Worm (Caenorhabditis elegans) whole organism, L4 larva: ENCODE data around the gene C39E9.12.

Source experiments
- F44E2.7 ChIP-seq: fragments of 200-800 bp; sonication (Bioruptor generic); IDR thresholded peaks from 2 replicates; pipeline ENCODE4 v2.1.2; 2022; ENCODE audit warnings: missing genetic modification characterization, missing compliant biosample characterization
- T20F7.1 ChIP-seq: fragments of 200-800 bp; sonication (Bioruptor generic); optimal IDR thresholded peaks from 2 replicates; lab custom pipeline; 2018; ENCODE audit warnings: mild to moderate bottlenecking, missing genetic modification characterization, missing compliant biosample characterization
- Y75B8A.6 ChIP-seq: fragments of 200-800 bp; sonication (Bioruptor generic); IDR thresholded peaks from 2 replicates; pipeline ENCODE4 v1.3.6; 2022; ENCODE audit warnings: missing genetic modification reagents, missing genetic modification characterization, missing compliant biosample characterization
- ZK546.5 ChIP-seq, 2 experiments: sonication (generic microtip); optimal IDR thresholded peaks; 2 replicates each; lab custom pipeline; 2017; ENCODE audit warnings: missing biosample characterization in 2 of 2, missing genetic modification characterization in 2 of 2
- aha-1 ChIP-seq: fragments of 150-350 bp; peaks from one replicate; lab custom pipeline; 2014; ENCODE audit warnings: missing biosample characterization, missing genetic modification characterization
- arid-1 ChIP-seq: fragments of 200-800 bp; sonication (Bioruptor generic); conservative IDR thresholded peaks from 2 replicates; pipeline ENCODE4 v1.3.6; 2022; ENCODE audit warnings: missing genetic modification reagents, missing genetic modification characterization, missing compliant biosample characterization
- ceh-44 ChIP-seq: fragments of 200-800 bp; sonication (Bioruptor generic); IDR thresholded peaks from 2 replicates; pipeline ENCODE4 v1.3.6; 2022; ENCODE audit warnings: missing genetic modification reagents, missing genetic modification characterization, missing compliant biosample characterization
- cey-2 ChIP-seq: sonication (generic microtip); optimal IDR thresholded peaks from 3 replicates; lab custom pipeline; 2017; ENCODE audit warnings: missing genetic modification characterization, mild to moderate bottlenecking, missing compliant biosample characterization, antibody characterized with exemption, borderline replicate concordance; ENCODE audit not compliant: insufficient read depth
- daf-19 ChIP-seq: fragments of 200-800 bp; sonication (Bioruptor generic); conservative IDR thresholded peaks from 2 replicates; pipeline ENCODE4 v1.3.6; 2022; ENCODE audit warnings: missing genetic modification characterization, missing compliant biosample characterization
- dmd-6 ChIP-seq: fragments of 200-800 bp; sonication (Bioruptor generic); IDR thresholded peaks from 2 replicates; pipeline ENCODE4 v1.3.6; 2022; ENCODE audit warnings: missing genetic modification reagents, missing genetic modification characterization, missing compliant biosample characterization
- fkh-10 ChIP-seq: fragments of 150-350 bp; optimal IDR thresholded peaks from 2 replicates; lab custom pipeline; 2014; ENCODE audit warnings: missing biosample characterization, missing genetic modification reagents, missing genetic modification characterization
- fos-1 ChIP-seq: fragments of 150-350 bp; optimal IDR thresholded peaks from 2 replicates; lab custom pipeline; 2014; ENCODE audit warnings: missing biosample characterization, missing genetic modification characterization
- gei-8 ChIP-seq: fragments of 200-800 bp; sonication (Bioruptor generic); optimal IDR thresholded peaks from 2 replicates; lab custom pipeline; 2018; ENCODE audit warnings: mild to moderate bottlenecking, missing genetic modification characterization, missing compliant biosample characterization
- hlh-11 ChIP-seq: fragments of 200-800 bp; sonication (Bioruptor generic); optimal IDR thresholded peaks from 2 replicates; lab custom pipeline; 2018; ENCODE audit warnings: mild to moderate bottlenecking, missing genetic modification characterization, missing compliant biosample characterization
- hlh-30 ChIP-seq: sonication (generic microtip); optimal IDR thresholded peaks from 2 replicates; lab custom pipeline; 2017; ENCODE audit warnings: antibody characterized with exemption, mild to moderate bottlenecking, missing genetic modification characterization, missing compliant biosample characterization; ENCODE audit not compliant: insufficient read depth
- lim-7 ChIP-seq: fragments of 200-800 bp; sonication (Bioruptor generic); IDR thresholded peaks from 2 replicates; pipeline ENCODE4 v1.3.6; 2022; ENCODE audit warnings: missing genetic modification characterization, missing compliant biosample characterization
- lin-29 ChIP-seq: fragments of 200-800 bp; sonication (Bioruptor generic); IDR thresholded peaks from 2 replicates; pipeline ENCODE4 v1.3.6; 2022; ENCODE audit warnings: missing genetic modification reagents, missing genetic modification characterization, missing compliant biosample characterization
- lir-3 ChIP-seq: sonication (generic microtip); optimal IDR thresholded peaks from 2 replicates; lab custom pipeline; 2016; ENCODE audit warnings: mild to moderate bottlenecking, missing genetic modification characterization, missing compliant biosample characterization
- mdl-1 ChIP-seq, 2 experiments: fragments of 150-350 bp in 1 of 2; sonication (generic microtip) in 1 of 2; optimal IDR thresholded peaks; 2 replicates each; lab custom pipeline; 2014 to 2017; ENCODE audit warnings: missing biosample characterization in 2 of 2, missing genetic modification characterization in 2 of 2
- mxl-3 ChIP-seq: fragments of 200-800 bp; sonication (Bioruptor generic); optimal IDR thresholded peaks from 2 replicates; lab custom pipeline; 2018; ENCODE audit warnings: mild to moderate bottlenecking, missing genetic modification characterization, missing compliant biosample characterization
- nhr-111 ChIP-seq: fragments of 200-800 bp; sonication (Bioruptor generic); optimal IDR thresholded peaks from 2 replicates; lab custom pipeline; 2018; ENCODE audit warnings: mild to moderate bottlenecking, missing genetic modification characterization, missing compliant biosample characterization
- nhr-237 ChIP-seq: sonication (generic microtip); optimal IDR thresholded peaks from 2 replicates; lab custom pipeline; 2017; ENCODE audit warnings: missing biosample characterization, missing genetic modification characterization
- nhr-25 ChIP-seq: sonication (generic microtip); optimal IDR thresholded peaks from 2 replicates; lab custom pipeline; 2017; ENCODE audit warnings: missing genetic modification characterization, mild to moderate bottlenecking, missing compliant biosample characterization, antibody characterized with exemption, moderate library complexity, borderline replicate concordance; ENCODE audit not compliant: insufficient read depth
- nhr-28 ChIP-seq: fragments of 150-350 bp; optimal IDR thresholded peaks from 2 replicates; lab custom pipeline; 2014; ENCODE audit warnings: missing biosample characterization, missing genetic modification characterization
- nhr-48 ChIP-seq: sonication (generic microtip); optimal IDR thresholded peaks from 2 replicates; lab custom pipeline; 2016; ENCODE audit warnings: mild to moderate bottlenecking, missing genetic modification characterization, missing compliant biosample characterization
- nhr-6 ChIP-seq: fragments of 150-350 bp; optimal IDR thresholded peaks from 2 replicates; lab custom pipeline; 2014; ENCODE audit warnings: missing biosample characterization, missing genetic modification characterization
- nhr-77 ChIP-seq: fragments of 150-350 bp; optimal IDR thresholded peaks from 2 replicates; lab custom pipeline; 2014; ENCODE audit warnings: missing biosample characterization, missing genetic modification characterization
- sdz-12 ChIP-seq: fragments of 200-800 bp; sonication (Bioruptor generic); optimal IDR thresholded peaks from 2 replicates; lab custom pipeline; 2018; ENCODE audit warnings: mild to moderate bottlenecking, missing genetic modification characterization, missing compliant biosample characterization
- set-16 ChIP-seq: fragments of 200-800 bp; sonication (Bioruptor generic); IDR thresholded peaks from 2 replicates; pipeline ENCODE4 v1.3.6; 2022; ENCODE audit warnings: missing genetic modification reagents, missing genetic modification characterization, missing compliant biosample characterization
- skn-1 ChIP-seq: fragments of 150-350 bp; optimal IDR thresholded peaks from 2 replicates; lab custom pipeline; 2014; ENCODE audit warnings: missing biosample characterization, missing genetic modification characterization
- spr-3 ChIP-seq: fragments of 200-800 bp; sonication (Bioruptor generic); optimal IDR thresholded peaks from 2 replicates; lab custom pipeline; 2018; ENCODE audit warnings: mild to moderate bottlenecking, missing genetic modification characterization, missing compliant biosample characterization
- unc-62 ChIP-seq, 3 experiments: fragments of 150-350 bp in 1 of 3; sonication (generic microtip); optimal IDR thresholded peaks in 2 of 3; peaks in 1 of 3; 1 replicate in 1 of 3; 2 replicates in 2 of 3; lab custom pipeline; 2014 to 2017; ENCODE audit warnings: missing biosample characterization in 3 of 3, missing genetic modification characterization in 3 of 3, missing genetic modification reagents in 3 of 3, missing genotype in 1 of 3
- zag-1 ChIP-seq: fragments of 150-350 bp; optimal IDR thresholded peaks from 2 replicates; lab custom pipeline; 2014; ENCODE audit warnings: missing biosample characterization, missing genetic modification characterization
- zip-11 ChIP-seq: fragments of 200-800 bp; sonication (Bioruptor generic); IDR thresholded peaks from 2 replicates; pipeline ENCODE4 v1.3.6; 2022; ENCODE audit warnings: missing genetic modification characterization, missing compliant biosample characterization
- ztf-11 ChIP-seq: fragments of 150-350 bp; optimal IDR thresholded peaks from 2 replicates; lab custom pipeline; 2014; ENCODE audit warnings: missing biosample characterization, missing genetic modification characterization

C39E9.12 gene

DNA sequence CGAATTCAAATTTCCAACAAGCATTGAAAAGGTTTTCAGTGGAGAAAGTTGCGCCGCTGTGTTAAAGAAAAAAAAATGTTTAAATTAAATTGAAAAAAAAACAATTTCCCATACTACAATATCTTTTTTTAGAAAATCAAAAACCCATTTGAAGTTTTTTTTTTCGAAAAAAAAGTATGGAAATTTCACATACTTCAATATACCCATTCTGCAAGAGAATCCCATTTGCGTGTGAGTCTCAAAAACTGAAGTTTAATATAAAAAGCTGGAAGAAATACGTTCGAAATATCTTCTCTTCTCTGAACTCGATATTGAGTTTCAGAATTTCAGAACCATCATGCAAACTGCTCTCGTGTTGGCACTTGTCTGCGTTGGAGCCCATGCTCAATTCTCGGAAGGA is 23.7 kb upstream of the C39E9.12 start, which contains the start of gene scl-7:
scl-7 (plus strand) TSS at position 301 of the 400 bp plus-strand sequence.
- TF ChIP-seq zip-11 (GFP tag; lab: Robert Waterston, UW) (no peak), lir-3 (tag; lab: Kevin White, UChicago) (no peak), lin-29 (no peak)

DNA sequence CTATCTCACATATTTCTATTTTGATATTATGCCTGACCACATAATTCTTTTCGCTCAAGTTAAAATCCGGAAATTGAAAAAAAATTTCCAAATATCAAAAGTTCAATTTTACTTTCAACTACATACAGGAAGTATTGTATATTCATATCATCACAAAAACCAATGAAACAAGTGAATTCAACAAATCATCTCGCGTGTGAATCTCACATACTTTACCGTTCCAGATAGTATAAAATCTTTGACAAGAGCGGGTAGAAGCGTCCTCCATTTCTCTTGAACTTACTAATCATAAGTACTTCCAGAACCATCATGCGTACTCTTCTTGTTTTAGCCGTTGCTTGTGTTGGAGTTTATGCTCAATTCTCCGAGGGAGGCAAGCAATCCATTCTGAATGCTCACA is 22.4 kb upstream of the C39E9.12 start, which contains the start of gene scl-8:
scl-8 (plus strand) TSS at position 301 of the 400 bp plus-strand sequence.
- TF ChIP-seq T20F7.1 (GFP tag; lab: Kevin White, UChicago) (no peak), aha-1 (tag; lab: Kevin White, UChicago) (peak; percentile 36)

DNA sequence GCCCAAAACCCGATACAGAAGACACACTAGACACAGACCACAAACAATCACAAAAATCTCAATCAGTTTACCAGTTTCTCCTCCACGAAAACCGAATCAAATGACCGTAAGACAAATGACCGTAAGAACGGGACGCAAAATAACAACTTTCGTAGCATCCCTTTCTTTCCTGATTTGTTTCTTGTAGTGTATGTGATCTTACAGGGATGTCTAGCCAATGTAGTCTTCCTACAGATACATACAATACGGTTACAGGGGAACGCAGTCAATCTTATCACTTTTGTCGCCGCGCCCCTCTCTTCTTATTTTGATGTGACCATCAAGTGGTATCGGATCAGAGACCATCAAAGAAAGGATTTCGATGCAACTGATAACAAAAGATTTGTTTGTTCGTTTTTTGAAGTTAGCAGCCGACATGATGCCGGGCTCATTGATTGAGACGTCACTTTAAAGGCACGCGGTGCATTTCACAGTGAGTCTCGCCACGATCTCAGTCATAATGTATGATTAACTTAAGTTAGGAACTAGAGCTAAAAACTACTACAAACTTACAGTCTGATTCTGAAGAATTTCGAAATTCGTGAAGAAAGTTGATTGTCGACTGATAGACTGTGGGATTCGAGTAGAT is 18.1 kb upstream of the C39E9.12 start:
- TF ChIP-seq dmd-6 (GFP tag; lab: Robert Waterston, UW) (0 out of 2 replicates have a peak, but pooled peaks have one; percentile 9), sdz-12 (GFP tag; lab: Kevin White, UChicago) (no peak), Y75B8A.6 (GFP tag; lab: Robert Waterston, UW) (no peak), nhr-237 (tag; lab: Kevin White, UChicago) (no peak), mdl-1 (tag; optimal IDR thresholded peaks at IDR 0.05; lab: Kevin White, UChicago) (peak in 1 of 2 experiments; percentile 47), nhr-77 (tag; lab: Kevin White, UChicago) (peak; percentile 62), mxl-3 (GFP tag; lab: Kevin White, UChicago) (peak; percentile 9), nhr-28 (tag; lab: Kevin White, UChicago) (peak; percentile 100), unc-62 (GFP tag; optimal IDR thresholded peaks at IDR 0.05 in 1 of 2; lab: Kevin White, UChicago) (peak in 1 of 2 experiments; percentile 80), unc-62 (tag; optimal IDR thresholded peaks at IDR 0.05; lab: Kevin White, UChicago) (no peak), hlh-30 (tag; lab: Kevin White, UChicago) (peak; percentile 25), hlh-11 (peak; percentile 58)
- TF ChIP-seq, all 104 proteins: peak for 8

DNA sequence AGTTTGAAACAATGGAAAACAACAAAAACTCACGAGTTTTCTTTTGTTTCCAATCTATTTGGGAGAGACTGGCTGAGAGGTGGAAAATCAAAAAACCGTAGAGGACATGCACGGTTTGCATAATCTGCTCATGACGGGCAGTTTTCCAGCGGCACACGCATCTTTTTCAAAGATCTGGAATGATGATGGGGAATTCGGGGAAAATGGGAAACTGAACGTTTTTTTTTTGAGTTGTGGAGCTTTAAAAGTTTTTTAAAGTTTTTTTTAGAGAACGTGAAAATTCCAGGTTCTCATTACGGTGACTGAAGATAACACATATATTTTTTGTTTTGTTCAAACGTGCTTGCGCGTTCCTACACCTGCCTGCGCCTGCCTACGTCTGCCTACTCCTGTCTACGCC is 17.2 kb upstream of the C39E9.12 start, which contains the start of gene C39E9.7:
C39E9.7 (minus strand) TSS at position 101 of the 400 bp plus-strand sequence.
- TF ChIP-seq set-16 (GFP tag; lab: Robert Waterston, UW) (no peak), nhr-111 (no peak), ZK546.5 (tag; optimal IDR thresholded peaks at IDR 0.05; lab: Kevin White, UChicago) (no peak), zag-1 (tag; lab: Kevin White, UChicago) (no peak), F44E2.7 (GFP tag; lab: Robert Waterston, UW) (no peak), lim-7 (no peak), lin-29 (no peak), skn-1 (tag; lab: Kevin White, UChicago) (no peak), gei-8 (GFP tag; lab: Kevin White, UChicago) (no peak), nhr-6 (tag; lab: Kevin White, UChicago) (no peak), daf-19 (GFP tag; lab: Robert Waterston, UW) (no peak)

DNA sequence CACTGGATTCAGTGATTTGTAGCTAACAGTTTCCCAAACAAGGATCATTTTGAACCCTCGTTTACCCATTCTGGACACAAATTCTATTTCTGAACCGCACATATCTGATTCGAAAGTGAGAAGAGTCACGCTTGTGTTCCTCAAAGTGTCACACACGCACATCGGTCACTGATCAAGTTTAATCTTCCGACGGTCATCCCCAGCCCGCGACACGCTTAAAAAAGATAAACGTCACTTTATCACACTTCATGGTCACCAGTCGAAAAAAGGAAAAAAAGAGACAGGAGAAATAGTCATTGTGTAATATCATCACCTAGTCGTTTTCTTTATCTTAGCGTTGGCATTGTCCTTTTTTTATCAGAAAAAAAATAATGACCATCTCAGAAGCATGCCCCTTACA is 16.1 kb upstream of the C39E9.12 start:
- TF ChIP-seq nhr-25 (tag; lab: Kevin White, UChicago) (peak; percentile 52), T20F7.1 (GFP tag; lab: Kevin White, UChicago) (no peak), nhr-48 (peak; percentile 79), set-16 (GFP tag; lab: Robert Waterston, UW) (no peak), arid-1 (GFP tag; lab: Robert Waterston, UW) (no peak), mxl-3 (GFP tag; lab: Kevin White, UChicago) (peak; percentile 70), dmd-6 (GFP tag; lab: Robert Waterston, UW) (peak; percentile 45), ztf-11 (no peak), hlh-11 (peak; percentile 83), spr-3 (GFP tag; lab: Kevin White, UChicago) (no peak), aha-1 (tag; lab: Kevin White, UChicago) (peak; percentile 87), ceh-44 (GFP tag; lab: Robert Waterston, UW) (no peak), cey-2 (tag; lab: Kevin White, UChicago) (peak; percentile 28), nhr-77 (tag; lab: Kevin White, UChicago) (peak; percentile 26), mdl-1 (tag; optimal IDR thresholded peaks at IDR 0.05; lab: Kevin White, UChicago) (peak; percentile 36 to 73), fkh-10 (no peak), fos-1 (tag; lab: Kevin White, UChicago) (no peak), hlh-30 (tag; lab: Kevin White, UChicago) (peak; percentile 83), nhr-28 (tag; lab: Kevin White, UChicago) (peak; percentile 96), unc-62 (GFP tag; optimal IDR thresholded peaks at IDR 0.05 in 1 of 2; lab: Kevin White, UChicago) (peak in 1 of 2 experiments; percentile 25), unc-62 (tag; optimal IDR thresholded peaks at IDR 0.05; lab: Kevin White, UChicago) (no peak)
